Fruit fly (Drosophila melanogaster) whole organism, embryonic: ENCODE measurements around the gene NdufA3.

Experiments used
- CG12219 ChIP-seq: fragments of 200-800 bp; sonication (Bioruptor generic); optimal IDR thresholded peaks from 3 replicates; lab custom pipeline; 2018; ENCODE audit warnings: missing biosample characterization, mild to moderate bottlenecking, missing genetic modification characterization
- CG12236 ChIP-seq: fragments of 200-800 bp; sonication (Bioruptor generic); optimal IDR thresholded peaks from 2 replicates; lab custom pipeline; 2016; ENCODE audit warnings: missing biosample characterization, missing genetic modification characterization
- CG12391 ChIP-seq: fragments of 200-800 bp; sonication (Bioruptor generic); optimal IDR thresholded peaks from 3 replicates; lab custom pipeline; 2018; ENCODE audit warnings: missing biosample characterization, mild to moderate bottlenecking, missing genetic modification characterization, moderate library complexity
- CG13123 ChIP-seq: fragments of 200-800 bp; sonication (Bioruptor generic); optimal IDR thresholded peaks from 2 replicates; lab custom pipeline; 2016; ENCODE audit warnings: missing biosample characterization, missing genetic modification characterization
- CG14860 ChIP-seq: fragments of 200-800 bp; sonication (Bioruptor generic); IDR thresholded peaks from 3 replicates; pipeline ENCODE4 v1.3.6; 2022; ENCODE audit warnings: missing biosample characterization, missing genetic modification characterization; ENCODE audit not compliant: partially characterized antibody
- CG16815 ChIP-seq: fragments of 200-800 bp; sonication (Bioruptor generic); optimal IDR thresholded peaks from 3 replicates; lab custom pipeline; 2017; ENCODE audit warnings: missing biosample characterization, mild to moderate bottlenecking, missing genetic modification characterization
- CG17829 ChIP-seq: fragments of 200-800 bp; optimal IDR thresholded peaks from 2 replicates; lab custom pipeline; 2019; ENCODE audit warnings: missing biosample characterization, mild to moderate bottlenecking, missing genetic modification characterization, moderate library complexity
- CG1832 ChIP-seq: fragments of 200-800 bp; sonication (Bioruptor generic); optimal IDR thresholded peaks from 2 replicates; lab custom pipeline; 2017; ENCODE audit warnings: missing biosample characterization, mild to moderate bottlenecking, missing genetic modification characterization, inconsistent platforms
- CG18764 ChIP-seq: fragments of 200-800 bp; sonication (Bioruptor generic); optimal IDR thresholded peaks from 3 replicates; lab custom pipeline; 2016; ENCODE audit warnings: missing biosample characterization, missing genetic modification characterization
- CG2202 ChIP-seq: fragments of 200-800 bp; sonication (Bioruptor generic); optimal IDR thresholded peaks from 2 replicates; lab custom pipeline; 2018; ENCODE audit warnings: missing biosample characterization, mild to moderate bottlenecking, missing genetic modification characterization
- CG30020 ChIP-seq: fragments of 200-800 bp; optimal IDR thresholded peaks from 2 replicates; lab custom pipeline; 2019; ENCODE audit warnings: missing biosample characterization, mild to moderate bottlenecking, missing genetic modification characterization, moderate library complexity
- CG31365 ChIP-seq: fragments of 200-800 bp; sonication (Bioruptor generic); optimal IDR thresholded peaks from 2 replicates; lab custom pipeline; 2018; ENCODE audit warnings: missing biosample characterization, mild to moderate bottlenecking, missing genetic modification characterization
- CG3995 ChIP-seq: fragments of 200-800 bp; sonication (Bioruptor generic); optimal IDR thresholded peaks from 3 replicates; lab custom pipeline; 2016; ENCODE audit warnings: missing biosample characterization, missing genetic modification characterization
- CG4424 ChIP-seq: fragments of 200-800 bp; sonication (Bioruptor generic); optimal IDR thresholded peaks from 3 replicates; lab custom pipeline; 2016; ENCODE audit warnings: missing biosample characterization, missing genetic modification characterization
- CG6765 ChIP-seq: fragments of 200-800 bp; sonication (Bioruptor generic); optimal IDR thresholded peaks from 3 replicates; lab custom pipeline; 2017; ENCODE audit warnings: missing biosample characterization, mild to moderate bottlenecking, missing genetic modification characterization
- CG6791 ChIP-seq: fragments of 200-800 bp; sonication (Bioruptor generic); IDR thresholded peaks from 3 replicates; pipeline ENCODE4 v1.3.6; 2022; ENCODE audit warnings: missing biosample characterization, missing genetic modification characterization; ENCODE audit not compliant: partially characterized antibody
- CG7928 ChIP-seq: fragments of 200-800 bp; sonication (Bioruptor generic); optimal IDR thresholded peaks from 2 replicates; lab custom pipeline; 2017; ENCODE audit warnings: missing biosample characterization, mild to moderate bottlenecking, missing genetic modification characterization
- CG8765 ChIP-seq: fragments of 200-800 bp; sonication (Bioruptor generic); IDR thresholded peaks from 2 replicates; pipeline ENCODE4 v1.3.6; 2022; ENCODE audit warnings: missing biosample characterization, missing genetic modification characterization
- Dek ChIP-seq: fragments of 200-800 bp; sonication (Bioruptor generic); optimal IDR thresholded peaks from 3 replicates; lab custom pipeline; 2019; ENCODE audit warnings: missing biosample characterization, mild to moderate bottlenecking, missing genetic modification characterization, moderate library complexity
- Dip3 ChIP-seq: fragments of 200-800 bp; sonication (Bioruptor generic); optimal IDR thresholded peaks from 3 replicates; lab custom pipeline; 2016; ENCODE audit warnings: missing biosample characterization, missing genetic modification characterization
- HmgZ ChIP-seq: fragments of 200-800 bp; sonication (Bioruptor generic); optimal IDR thresholded peaks from 2 replicates; lab custom pipeline; 2018; ENCODE audit warnings: missing biosample characterization, mild to moderate bottlenecking, missing genetic modification characterization
- Jarid2 ChIP-seq: fragments of 200-800 bp; sonication (Bioruptor generic); optimal IDR thresholded peaks from 3 replicates; lab custom pipeline; 2017; ENCODE audit warnings: mild to moderate bottlenecking, missing biosample characterization, missing genetic modification reagents, missing genetic modification characterization
- Lpt ChIP-seq: fragments of >200 bp; optimal IDR thresholded peaks from 2 replicates; lab custom pipeline; 2018; ENCODE audit warnings: missing biosample characterization, missing genetic modification characterization
- MBD-R2 ChIP-seq: fragments of 200-800 bp; sonication (Bioruptor generic); IDR thresholded peaks from 2 replicates; pipeline ENCODE4 v1.3.6; 2022; ENCODE audit warnings: missing biosample characterization, missing genetic modification characterization
- MESR4 ChIP-seq: fragments of 200-800 bp; sonication (Bioruptor generic); optimal IDR thresholded peaks from 2 replicates; lab custom pipeline; 2018; ENCODE audit warnings: missing biosample characterization, mild to moderate bottlenecking, missing genetic modification characterization, moderate library complexity
- Mrtf ChIP-seq: fragments of 200-800 bp; sonication (Bioruptor generic); IDR thresholded peaks from 3 replicates; pipeline ENCODE4 v1.3.6; 2022; ENCODE audit warnings: missing biosample characterization, missing genetic modification characterization
- PHDP ChIP-seq: fragments of 200-800 bp; sonication (Bioruptor generic); optimal IDR thresholded peaks from 3 replicates; lab custom pipeline; 2018; ENCODE audit warnings: missing biosample characterization, mild to moderate bottlenecking, missing genetic modification characterization, moderate library complexity
- Pdp1 ChIP-seq, 2 experiments: fragments of 200-800 bp; sonication (Bioruptor generic); optimal IDR thresholded peaks; 3 replicates each; lab custom pipeline; 2016; ENCODE audit warnings: missing biosample characterization in 2 of 2, missing genetic modification characterization in 2 of 2, mild to moderate bottlenecking in 1 of 2, moderate library complexity in 1 of 2
- Sox102F ChIP-seq: fragments of 200-800 bp; sonication (Bioruptor generic); optimal IDR thresholded peaks from 2 replicates; lab custom pipeline; 2018; ENCODE audit warnings: missing biosample characterization, mild to moderate bottlenecking, missing genetic modification characterization, moderate library complexity
- Tbp ChIP-seq: fragments of >200 bp; optimal IDR thresholded peaks from 2 replicates; lab custom pipeline; 2018; ENCODE audit warnings: missing biosample characterization, missing genetic modification characterization
- abd-A ChIP-seq: fragments of 200-800 bp; sonication (Bioruptor generic); optimal IDR thresholded peaks from 3 replicates; lab custom pipeline; 2019; ENCODE audit warnings: missing biosample characterization, mild to moderate bottlenecking, missing genetic modification characterization, moderate library complexity
- az2 ChIP-seq: fragments of 200-800 bp; sonication (Bioruptor generic); optimal IDR thresholded peaks from 3 replicates; lab custom pipeline; 2016; ENCODE audit warnings: missing biosample characterization, missing genetic modification characterization
- bigmax ChIP-seq: fragments of 200-800 bp; sonication (Bioruptor generic); optimal IDR thresholded peaks from 2 replicates; lab custom pipeline; 2018; ENCODE audit warnings: missing biosample characterization, mild to moderate bottlenecking, missing genetic modification characterization
- bowl ChIP-seq: fragments of 200-800 bp; sonication (Bioruptor generic); IDR thresholded peaks from 2 replicates; pipeline ENCODE4 v1.3.6; 2022; ENCODE audit warnings: missing biosample characterization, missing genetic modification characterization
- caup ChIP-seq: fragments of 200-800 bp; sonication (Bioruptor generic); optimal IDR thresholded peaks from 3 replicates; lab custom pipeline; 2017; ENCODE audit warnings: missing biosample characterization, mild to moderate bottlenecking, missing genetic modification characterization, moderate library complexity; ENCODE audit not compliant: severe bottlenecking
- chn ChIP-seq: fragments of 200-800 bp; sonication (Bioruptor generic); optimal IDR thresholded peaks from 2 replicates; lab custom pipeline; 2016; ENCODE audit warnings: missing biosample characterization, missing genetic modification characterization
- ci ChIP-seq: fragments of 200-800 bp; sonication (Bioruptor generic); IDR thresholded peaks from 3 replicates; pipeline ENCODE4 v1.3.6; 2022; ENCODE audit warnings: missing biosample characterization, missing genetic modification characterization
- crc ChIP-seq: fragments of 200-800 bp; sonication (Bioruptor generic); optimal IDR thresholded peaks from 2 replicates; lab custom pipeline; 2016; ENCODE audit warnings: missing biosample characterization, missing genetic modification characterization
- croc ChIP-seq: fragments of 200-800 bp; sonication (Bioruptor generic); conservative IDR thresholded peaks from 3 replicates; pipeline ENCODE4 v1.3.6; 2022; ENCODE audit warnings: missing biosample characterization, missing genetic modification characterization
- dmrt11E ChIP-seq: fragments of 200-800 bp; sonication (Bioruptor generic); optimal IDR thresholded peaks from 3 replicates; lab custom pipeline; 2018; ENCODE audit warnings: missing biosample characterization, mild to moderate bottlenecking, missing genetic modification characterization, moderate library complexity
- en ChIP-seq: fragments of 200-800 bp; sonication (Bioruptor generic); optimal IDR thresholded peaks from 2 replicates; lab custom pipeline; 2016; ENCODE audit warnings: missing biosample characterization, missing genetic modification characterization
- fd102C ChIP-seq: fragments of 200-800 bp; sonication (Bioruptor generic); optimal IDR thresholded peaks from 2 replicates; lab custom pipeline; 2018; ENCODE audit warnings: missing biosample characterization, mild to moderate bottlenecking, missing genetic modification characterization, moderate library complexity
- fd64A ChIP-seq: fragments of 200-800 bp; sonication (Bioruptor generic); optimal IDR thresholded peaks from 3 replicates; lab custom pipeline; 2018; ENCODE audit warnings: missing biosample characterization, mild to moderate bottlenecking, missing genetic modification characterization
- ham ChIP-seq: fragments of 200-800 bp; sonication (Bioruptor generic); IDR thresholded peaks from 2 replicates; pipeline ENCODE4 v1.3.6; 2022; ENCODE audit warnings: missing biosample characterization, missing genetic modification characterization
- her ChIP-seq: fragments of 200-800 bp; sonication (Bioruptor generic); optimal IDR thresholded peaks from 2 replicates; lab custom pipeline; 2016; ENCODE audit warnings: missing biosample characterization, missing genetic modification characterization
- mam ChIP-seq: fragments of 200-800 bp; sonication (Bioruptor generic); optimal IDR thresholded peaks from 3 replicates; lab custom pipeline; 2016; ENCODE audit warnings: missing biosample characterization, missing genetic modification characterization
- nom ChIP-seq: fragments of 200-800 bp; sonication (Bioruptor generic); optimal IDR thresholded peaks from 2 replicates; lab custom pipeline; 2017; ENCODE audit warnings: missing biosample characterization, missing genetic modification characterization, mild to moderate bottlenecking, moderate library complexity, missing genetic modification reagents
- oc ChIP-seq: fragments of 200-800 bp; sonication (Bioruptor generic); optimal IDR thresholded peaks from 2 replicates; lab custom pipeline; 2018; ENCODE audit warnings: missing biosample characterization, mild to moderate bottlenecking, missing genetic modification characterization, moderate library complexity
- pita ChIP-seq: fragments of 200-800 bp; sonication (Bioruptor generic); optimal IDR thresholded peaks from 2 replicates; lab custom pipeline; 2017; ENCODE audit warnings: missing biosample characterization, mild to moderate bottlenecking, missing genetic modification characterization
- sob ChIP-seq: fragments of 200-800 bp; sonication (Bioruptor generic); IDR thresholded peaks from 2 replicates; pipeline ENCODE4 v1.3.6; 2022; ENCODE audit warnings: missing biosample characterization, missing genetic modification characterization
- zfh1 ChIP-seq: fragments of 200-800 bp; sonication (Bioruptor generic); IDR thresholded peaks from 3 replicates; pipeline ENCODE4 v1.3.6; 2022; ENCODE audit warnings: missing biosample characterization, missing genetic modification characterization

Gene NdufA3

DNA sequence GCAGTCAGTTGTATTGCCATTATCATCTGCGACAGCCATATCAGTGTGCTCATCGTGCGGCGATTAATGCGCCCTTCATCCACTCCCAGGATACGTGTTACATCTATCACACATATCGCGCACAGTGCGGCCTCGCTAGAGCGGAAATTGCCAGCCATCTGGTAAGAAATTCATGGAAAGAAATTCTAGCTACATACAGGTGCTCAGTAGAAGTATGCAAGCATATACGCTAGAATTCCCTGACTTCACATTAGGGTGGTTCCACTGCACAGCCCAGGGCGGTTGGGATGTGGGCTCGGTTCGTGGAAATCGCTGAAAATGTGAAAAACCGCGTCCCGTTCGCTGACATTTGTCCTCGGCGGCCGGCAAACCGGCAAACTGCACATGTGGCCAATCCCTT lies 18.6 kb downstream of the NdufA3 start (continued):
- TF ChIP-seq Dip3 (GFP tag; lab: Kevin White, UChicago) (peak; percentile 58), oc (tag; lab: Kevin White, UChicago) (peak; percentile 61), CG31365 (tag; lab: Kevin White, UChicago) (peak; percentile 21), caup (GFP tag; lab: Kevin White, UChicago) (no peak), fd102C (GFP tag; lab: Kevin White, UChicago) (peak; percentile 26), zfh1 (GFP tag; lab: Robert Waterston, UW) (peak; percentile 92), Tbp (no peak), CG7928 (GFP tag; lab: Kevin White, UChicago) (no peak), CG2202 (peak; percentile 38), dmrt11E (tag; lab: Kevin White, UChicago) (peak; percentile 79), croc (GFP tag; lab: Robert Waterston, UW) (peak; percentile 75), pita (GFP tag; lab: Kevin White, UChicago) (no peak), CG17829 (peak; percentile 70), ci (GFP tag; lab: Robert Waterston, UW) (peak; percentile 92), MBD-R2 (peak; percentile 62), abd-A (tag; lab: Kevin White, UChicago) (no peak), CG30020 (tag; lab: Kevin White, UChicago) (peak; percentile 45), chn (GFP tag; lab: Kevin White, UChicago) (peak; percentile 78), CG8765 (GFP tag; lab: Robert Waterston, UW) (peak; percentile 90), CG1832 (GFP tag; lab: Kevin White, UChicago) (no peak), CG6791 (GFP tag; lab: Robert Waterston, UW) (no peak), Lpt (GFP tag; lab: Kevin White, UChicago) (no peak), CG12236 (GFP tag; lab: Kevin White, UChicago) (peak; percentile 17), bigmax (GFP tag; lab: Kevin White, UChicago) (no peak), CG6765 (GFP tag; lab: Kevin White, UChicago) (peak; percentile 43), PHDP (tag; lab: Kevin White, UChicago) (peak; percentile 53), HmgZ (peak; percentile 34), Sox102F (GFP tag; lab: Kevin White, UChicago) (no peak), CG12391 (tag; lab: Kevin White, UChicago) (peak; percentile 65), CG4424 (GFP tag; lab: Kevin White, UChicago) (peak; percentile 75), en (GFP tag; lab: Kevin White, UChicago) (no peak), CG3995 (no peak), sob (peak; percentile 85), CG14860 (GFP tag; lab: Robert Waterston, UW) (no peak), her (peak; percentile 56), CG12219 (GFP tag; lab: Kevin White, UChicago) (peak; percentile 78), fd64A (GFP tag; lab: Kevin White, UChicago) (peak; percentile 56), mam (GFP tag; lab: Kevin White, UChicago) (peak; percentile 72), CG18764 (GFP tag; lab: Kevin White, UChicago) (peak; percentile 13), az2 (GFP tag; lab: Kevin White, UChicago) (peak; percentile 75), Jarid2 (GFP tag; lab: Kevin White, UChicago) (no peak), MESR4 (peak; percentile 32), Dek (tag; lab: Kevin White, UChicago) (peak; percentile 26), nom (peak; percentile 79), ham (peak; percentile 55; the same call in 1 of the 2 replicates), Pdp1 (GFP tag; optimal IDR thresholded peaks at IDR 0.05; lab: Kevin White, UChicago) (peak; percentile 68 to 77), Mrtf (GFP tag; lab: Robert Waterston, UW) (peak; percentile 85), CG13123 (GFP tag; lab: Kevin White, UChicago) (peak; percentile 23), crc (GFP tag; lab: Kevin White, UChicago) (peak; percentile 10), CG16815 (GFP tag; lab: Kevin White, UChicago) (peak; percentile 75), bowl (0 out of 2 replicates have a peak, but pooled peaks have one; percentile 48)
